Fruit fly (Drosophila melanogaster): Measurements from ENCODE around the gene Nepl17.

Nepl17 gene

DNA sequence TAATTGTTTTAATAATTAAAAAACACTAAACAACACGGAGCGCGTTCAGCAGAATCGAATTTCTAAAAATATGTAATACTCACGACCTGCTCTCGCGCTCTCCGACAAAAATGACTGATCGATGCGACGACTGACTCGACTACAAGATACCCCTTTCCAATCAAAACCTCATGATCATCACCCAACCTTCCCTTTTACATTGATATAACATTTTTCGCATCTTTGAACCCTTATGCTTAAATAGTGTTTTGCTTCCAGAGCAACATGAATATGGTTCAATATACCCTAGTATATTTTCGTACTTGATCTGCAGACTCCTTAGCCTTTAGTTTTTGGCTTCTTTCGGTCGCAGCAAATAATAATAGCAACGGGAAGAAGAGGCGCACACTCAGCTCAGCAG, 39.1 kb downstream of the Nepl17 start (continued):
- peak; percentile 24; the same call in 1 of the 2 replicates for TF ChIP-seq CG4360 (GFP tag; IDR thresholded peaks at IDR 0.05)
- no peak for TF ChIP-seq sima (GFP tag; optimal IDR thresholded peaks at IDR 0.05)
- TF ChIP-seq MESR4 (GFP tag; optimal IDR thresholded peaks at IDR 0.05), result no peak
- TF ChIP-seq Six4 (GFP tag; optimal IDR thresholded peaks at IDR 0.05), result peak; percentile 75
- peak; percentile 79 for TF ChIP-seq CG18262 (tag; optimal IDR thresholded peaks at IDR 0.05)
- peak; percentile 44 for TF ChIP-seq Dek (tag; optimal IDR thresholded peaks at IDR 0.05)
- no peak for TF ChIP-seq BtbVII (GFP tag; optimal IDR thresholded peaks at IDR 0.05)
- peak; percentile 56 for TF ChIP-seq fu2 (GFP tag; optimal IDR thresholded peaks at IDR 0.05)
- TF ChIP-seq toy (GFP tag; IDR thresholded peaks at IDR 0.05), result no peak
- peak; percentile 25; the same call in 1 of the 3 replicates for TF ChIP-seq hb (GFP tag; IDR thresholded peaks at IDR 0.05; ENCODE audit: partially characterized antibody)
- TF ChIP-seq Hand (GFP tag; optimal IDR thresholded peaks at IDR 0.05), result no peak
- peak; percentile 78 for TF ChIP-seq CG13624 (GFP tag; optimal IDR thresholded peaks at IDR 0.05)
- peak; percentile 83 for TF ChIP-seq ttk (GFP tag; IDR thresholded peaks at IDR 0.05)
- TF ChIP-seq tgo (GFP tag; IDR thresholded peaks at IDR 0.05), result peak; percentile 84
- peak; percentile 75 for TF ChIP-seq ind (GFP tag; optimal IDR thresholded peaks at IDR 0.05)
- TF ChIP-seq Atf-2 (GFP tag; optimal IDR thresholded peaks at IDR 0.05), result peak; percentile 72
- TF ChIP-seq Trl (optimal IDR thresholded peaks at IDR 0.05), result peak in 1 of 2 experiments; percentile 25
- TF ChIP-seq Trl (GFP tag; optimal IDR thresholded peaks at IDR 0.05), result peak; percentile 59
- TF ChIP-seq CG9932 (GFP tag; IDR thresholded peaks at IDR 0.05), result peak; percentile 78
- peak; percentile 66 for TF ChIP-seq maf-S (GFP tag; optimal IDR thresholded peaks at IDR 0.05)
- no peak for TF ChIP-seq CG15696 (tag; optimal IDR thresholded peaks at IDR 0.05)
- peak; percentile 90 for TF ChIP-seq CG1603 (tag; optimal IDR thresholded peaks at IDR 0.05)
- TF ChIP-seq CG14441 (GFP tag; IDR thresholded peaks at IDR 0.05), result peak; percentile 87
- TF ChIP-seq Sry-δ (GFP tag; optimal IDR thresholded peaks at IDR 0.05), result peak; percentile 33
- no peak for TF ChIP-seq tio (GFP tag; optimal IDR thresholded peaks at IDR 0.05)
- no peak for TF ChIP-seq CG7271 (tag; optimal IDR thresholded peaks at IDR 0.05)
- 0 out of 2 replicates have a peak, but pooled peaks have one; percentile 25 for TF ChIP-seq bowl (GFP tag; IDR thresholded peaks at IDR 0.05)
- TF ChIP-seq CG17829 (tag; optimal IDR thresholded peaks at IDR 0.05), result peak; percentile 64
- no peak for TF ChIP-seq CG42726 (GFP tag; IDR thresholded peaks at IDR 0.05; ENCODE audit: partially characterized antibody)
- no peak for TF ChIP-seq stwl (tag; optimal IDR thresholded peaks at IDR 0.05)
- TF ChIP-seq lov (optimal IDR thresholded peaks at IDR 0.05), result no peak
- no peak for TF ChIP-seq lov (GFP tag; IDR thresholded peaks at IDR 0.05)
- TF ChIP-seq CG10959 (GFP tag; IDR thresholded peaks at IDR 0.05), result peak; percentile 29; the same call in 1 of the 2 replicates
- no peak for TF ChIP-seq CG8924 (tag; optimal IDR thresholded peaks at IDR 0.05)
- peak; percentile 75 for TF ChIP-seq chif (GFP tag; optimal IDR thresholded peaks at IDR 0.05)
- peak; percentile 64; the same call in 1 of the 3 replicates for TF ChIP-seq croc (GFP tag; conservative IDR thresholded peaks at IDR 0.05)
- TF ChIP-seq CG2116 (GFP tag; optimal IDR thresholded peaks at IDR 0.05), result no peak
- no peak for TF ChIP-seq GATAe (GFP tag; conservative IDR thresholded peaks at IDR 0.05)
- peak; percentile 82 for TF ChIP-seq CG7839 (tag; optimal IDR thresholded peaks at IDR 0.05)
- no peak for TF ChIP-seq Tbp (GFP tag; optimal IDR thresholded peaks at IDR 0.05)
- TF ChIP-seq nerfin-1 (tag; optimal IDR thresholded peaks at IDR 0.05), result no peak
- TF ChIP-seq CG17359 (tag; optimal IDR thresholded peaks at IDR 0.05), result peak; percentile 81
- TF ChIP-seq gem (tag; optimal IDR thresholded peaks at IDR 0.05), result peak; percentile 84
- TF ChIP-seq Ravus (GFP tag; IDR thresholded peaks at IDR 0.05), result peak; percentile 48
- peak; percentile 89 for TF ChIP-seq chm (GFP tag; IDR thresholded peaks at IDR 0.05)
- peak; percentile 96 for TF ChIP-seq Med (GFP tag)
- peak; percentile 73 for TF ChIP-seq kay (GFP tag; optimal IDR thresholded peaks at IDR 0.05)
- TF ChIP-seq CG4617 (GFP tag; optimal IDR thresholded peaks at IDR 0.05; ENCODE audit: borderline replicate concordance), result peak; percentile 33
- TF ChIP-seq disco-r (GFP tag; optimal IDR thresholded peaks at IDR 0.05), result peak; percentile 33
- peak; percentile 40 for TF ChIP-seq CG18599 (GFP tag; optimal IDR thresholded peaks at IDR 0.05)
- peak; percentile 75 for TF ChIP-seq NfI (GFP tag; optimal IDR thresholded peaks at IDR 0.05)
